Fruit fly (Drosophila melanogaster) Kc167 (cell line): ENCODE results near the gene CG17380.

Source experiments
- Myc ChIP-seq: fragments of >200 bp; optimal IDR thresholded peaks from 2 replicates; lab custom pipeline; 2017; ENCODE audit warnings: missing external identifiers
- Sin3A ChIP-seq: fragments of >200 bp; optimal IDR thresholded peaks from 2 replicates; lab custom pipeline; 2018; ENCODE audit warnings: missing external identifiers
- insv ChIP-seq: fragments of >200 bp; optimal IDR thresholded peaks from 3 replicates; lab custom pipeline; 2018; ENCODE audit warnings: missing external identifiers
- psq ChIP-seq: fragments of >200 bp; optimal IDR thresholded peaks from 2 replicates; lab custom pipeline; 2017; ENCODE audit warnings: missing external identifiers
- ttk ChIP-seq: sonication (Bioruptor generic); optimal IDR thresholded peaks from 2 replicates; lab custom pipeline; 2017; ENCODE audit warnings: missing external identifiers

dm6 chr3R:23374290-23374689 is 29.2 kb downstream of the CG17380 start:
- TF ChIP-seq psq (lab: Kevin White, UChicago) (no peak), ttk (lab: Kevin White, UChicago) (no peak), insv (lab: Kevin White, UChicago) (no peak), Myc (lab: Kevin White, UChicago) (no peak), Sin3A (no peak)
